Worm (Caenorhabditis elegans) whole organism, L3 larva: ENCODE results near the gene F13B12.1.

Experiments
- aly-2 ChIP-seq: fragments of 150-350 bp; optimal IDR thresholded peaks from 2 replicates; lab custom pipeline; 2014; ENCODE audit warnings: missing biosample characterization, missing genetic modification characterization
- ceh-16 ChIP-seq: sonication (generic microtip); optimal IDR thresholded peaks from 2 replicates; lab custom pipeline; 2017; ENCODE audit warnings: missing biosample characterization, missing genetic modification characterization
- fkh-10 ChIP-seq: sonication (generic microtip); optimal IDR thresholded peaks from 2 replicates; lab custom pipeline; 2017; ENCODE audit warnings: missing biosample characterization, missing genetic modification reagents, missing genetic modification characterization
- nhr-12 ChIP-seq: fragments of 150-350 bp; optimal IDR thresholded peaks from 2 replicates; lab custom pipeline; 2014; ENCODE audit warnings: missing biosample characterization, missing genetic modification characterization
- pha-4 ChIP-seq: fragments of 150-350 bp; optimal IDR thresholded peaks from 2 replicates; lab custom pipeline; 2014; ENCODE audit warnings: missing biosample characterization, missing genetic modification reagents, missing genetic modification characterization
- snpc-4 ChIP-seq: fragments of 150-350 bp; optimal IDR thresholded peaks from 2 replicates; lab custom pipeline; 2014; ENCODE audit warnings: missing biosample characterization, missing genetic modification characterization
- zag-1 ChIP-seq: fragments of 150-350 bp; optimal IDR thresholded peaks from 2 replicates; lab custom pipeline; 2014; ENCODE audit warnings: missing biosample characterization, missing genetic modification characterization

DNA sequence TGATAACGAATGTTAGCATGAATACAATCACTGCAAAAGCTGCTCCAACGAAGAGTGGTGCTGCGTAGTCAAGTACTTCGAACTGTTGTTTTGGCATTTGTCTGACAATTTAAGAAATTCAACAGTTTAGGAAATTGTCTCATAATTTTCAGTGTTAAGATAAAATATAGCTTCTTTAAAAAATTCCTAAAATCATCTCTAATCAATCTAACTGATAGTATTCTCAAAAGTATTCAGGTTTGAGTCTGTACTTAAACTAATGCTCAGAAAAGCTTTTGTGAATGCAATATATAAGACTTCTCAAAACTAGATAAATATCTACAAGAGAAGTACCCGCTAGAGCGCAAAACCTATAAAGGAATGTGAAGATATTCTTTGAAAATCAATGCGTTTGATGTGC, 29.6 kb downstream of the F13B12.1 start, which contains the start of gene R10H10.4:
- no peak for TF ChIP-seq ceh-16
- TF ChIP-seq fkh-10 (GFP tag; lab: Kevin White, UChicago): no peak
- TF ChIP-seq pha-4 (tag; lab: Kevin White, UChicago): no peak
- TF ChIP-seq snpc-4 (tag; lab: Kevin White, UChicago): no peak
- no peak for TF ChIP-seq nhr-12
- no peak for TF ChIP-seq zag-1 (tag; lab: Kevin White, UChicago)
- no peak for TF ChIP-seq aly-2 (tag; lab: Kevin White, UChicago)
